Fruit fly (Drosophila melanogaster) whole organism, pupa: ENCODE results near the gene CG34149.
A peak's percentile ranks its signal among the peaks of the same experiment; 100 is the strongest.

Source experiments
- CG10348 ChIP-seq: fragments of 200-800 bp; sonication (Bioruptor generic); IDR thresholded peaks from 2 replicates; pipeline ENCODE4 v1.3.6; 2022; ENCODE audit warnings: missing biosample characterization, missing genetic modification characterization
- CG13204 ChIP-seq: fragments of 200-800 bp; sonication (Bioruptor generic); optimal IDR thresholded peaks from 2 replicates; lab custom pipeline; 2018; ENCODE audit warnings: missing biosample characterization, mild to moderate bottlenecking, missing genetic modification characterization, moderate library complexity
- CG14655 ChIP-seq: fragments of 200-800 bp; sonication (Bioruptor generic); optimal IDR thresholded peaks from 3 replicates; lab custom pipeline; 2017; ENCODE audit warnings: mild to moderate bottlenecking, missing biosample characterization, missing genetic modification reagents, missing genetic modification characterization
- CG15710 ChIP-seq: fragments of 200-800 bp; sonication (Bioruptor generic); optimal IDR thresholded peaks from 2 replicates; lab custom pipeline; 2018; ENCODE audit warnings: missing biosample characterization, mild to moderate bottlenecking, missing genetic modification characterization, moderate library complexity
- CG34367 ChIP-seq: fragments of 200-800 bp; sonication (Bioruptor generic); optimal IDR thresholded peaks from 2 replicates; lab custom pipeline; 2018; ENCODE audit warnings: missing biosample characterization, mild to moderate bottlenecking, missing genetic modification characterization
- CG4496 ChIP-seq: fragments of 200-800 bp; sonication (Bioruptor generic); IDR thresholded peaks from 3 replicates; pipeline ENCODE4 v1.3.6; 2022; ENCODE audit warnings: missing biosample characterization, missing genetic modification characterization
- EcR ChIP-seq: fragments of 200-800 bp; sonication (Bioruptor generic); optimal IDR thresholded peaks from 3 replicates; lab custom pipeline; 2019; ENCODE audit warnings: missing biosample characterization, missing genetic modification characterization, mild to moderate bottlenecking, moderate library complexity, missing genetic modification reagents
- Pif1B ChIP-seq: fragments of 200-800 bp; sonication (Bioruptor generic); optimal IDR thresholded peaks from 3 replicates; lab custom pipeline; 2016; ENCODE audit warnings: missing biosample characterization, missing genetic modification characterization

DNA sequence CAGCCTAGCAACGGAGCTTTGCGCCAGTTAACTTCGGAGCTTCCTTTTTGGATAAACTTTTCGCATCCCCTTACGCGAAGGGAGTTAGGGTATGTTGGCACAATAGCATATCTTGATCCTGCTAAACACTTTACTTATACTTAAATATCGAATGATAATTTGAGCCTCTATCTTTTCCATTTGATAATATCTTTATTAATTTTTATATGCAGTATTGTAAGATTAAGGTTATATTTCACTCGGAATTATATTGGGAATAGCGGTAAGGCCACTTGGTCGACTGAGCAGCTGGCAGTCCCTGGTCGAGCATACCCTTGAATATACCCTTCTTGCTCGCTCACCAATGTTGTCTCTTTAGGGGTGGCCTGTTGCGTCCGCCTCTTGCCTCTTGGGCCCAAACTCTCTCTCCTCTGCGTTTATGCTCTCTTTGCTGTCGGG is 11.1 kb upstream of the CG34149 start:
- TF ChIP-seq Pif1B (GFP tag; lab: Kevin White, UChicago): peak; percentile 80
- TF ChIP-seq CG14655 (GFP tag; lab: Kevin White, UChicago): no peak
- no peak for TF ChIP-seq EcR (GFP tag; lab: Kevin White, UChicago)
- peak; percentile 72 for TF ChIP-seq CG4496 (GFP tag; lab: Robert Waterston, UW)
- no peak for TF ChIP-seq CG10348 (GFP tag; lab: Robert Waterston, UW)
- TF ChIP-seq CG13204 (GFP tag; lab: Kevin White, UChicago): no peak
- TF ChIP-seq CG34367 (tag; lab: Kevin White, UChicago): no peak
- TF ChIP-seq CG15710: peak; percentile 55
